ENCODE assay signal across 1 fruit fly cellular context in the genomic region with DNA sequence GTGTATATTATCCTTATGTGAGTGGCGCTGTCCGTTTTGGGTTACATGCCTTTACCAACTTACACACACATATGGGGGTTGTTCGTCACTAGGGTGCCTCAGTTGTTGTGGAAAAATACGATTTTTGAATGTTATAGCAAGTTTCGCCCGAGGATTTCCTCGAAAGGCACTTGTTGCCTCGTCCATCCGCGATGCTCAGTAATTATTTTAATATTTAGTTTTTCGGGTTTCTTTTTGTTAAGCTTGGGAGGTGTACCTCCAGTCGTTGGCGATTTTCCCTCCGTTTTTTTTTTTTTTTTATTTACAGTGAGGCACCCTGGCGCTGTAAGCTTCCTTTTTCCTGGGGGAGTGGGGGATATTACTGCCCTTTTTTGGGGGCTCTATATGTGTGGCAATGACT.
TF ChIP-seq lines count a peak whose summit lies in the region.

No protein-coding gene starts in this region.

TF ChIP-seq in whole organism, embryonic, 481 proteins besides CTCF, POLR2A, EP300 and RAD21 (continued from another document and continues in another):
- TF ChIP-seq CG12744 (GFP tag; optimal IDR thresholded peaks at IDR 0.05; lab: Kevin White, UChicago), result peak; percentile 54
- peak; percentile 39; the same call in 1 of the 2 replicates for TF ChIP-seq CG7372 (GFP tag; IDR thresholded peaks at IDR 0.05; lab: Robert Waterston, UW)
- peak; percentile 8 for TF ChIP-seq CG18764 (GFP tag; optimal IDR thresholded peaks at IDR 0.05; lab: Kevin White, UChicago)
- TF ChIP-seq pnt (GFP tag; optimal IDR thresholded peaks at IDR 0.05; lab: Kevin White, UChicago), result peak; percentile 34
- peak; percentile 13 for TF ChIP-seq twi (tag; optimal IDR thresholded peaks at IDR 0.05; lab: Kevin White, UChicago)
- TF ChIP-seq CG3838 (GFP tag; optimal IDR thresholded peaks at IDR 0.05; lab: Kevin White, UChicago), result no peak
- TF ChIP-seq tll (GFP tag; optimal IDR thresholded peaks at IDR 0.05; lab: Kevin White, UChicago), result no peak
- peak; percentile 65; the same call in 1 of the 3 replicates for TF ChIP-seq otp (GFP tag; IDR thresholded peaks at IDR 0.05; lab: Robert Waterston, UW)
- TF ChIP-seq Hsf (GFP tag; optimal IDR thresholded peaks at IDR 0.05; lab: Kevin White, UChicago), result peak; percentile 60
- peak; percentile 86 for TF ChIP-seq Med (GFP tag; lab: Kevin White, UChicago)
- peak; percentile 79 for TF ChIP-seq nom (GFP tag; optimal IDR thresholded peaks at IDR 0.05; lab: Kevin White, UChicago)
- peak; percentile 69 for TF ChIP-seq CG13775 (GFP tag; optimal IDR thresholded peaks at IDR 0.05; lab: Kevin White, UChicago)
- TF ChIP-seq dysf (GFP tag; IDR thresholded peaks at IDR 0.05; lab: Robert Waterston, UW), result peak; percentile 75
- TF ChIP-seq Chrac-16 (GFP tag; optimal IDR thresholded peaks at IDR 0.05; lab: Kevin White, UChicago), result peak; percentile 33
- no peak for TF ChIP-seq fru (optimal IDR thresholded peaks at IDR 0.05; lab: Kevin White, UChicago)
- peak in 1 of 2 experiments; percentile 31 for TF ChIP-seq insv (GFP tag; optimal IDR thresholded peaks at IDR 0.05; lab: Kevin White, UChicago)
- TF ChIP-seq Pdp1 (GFP tag; optimal IDR thresholded peaks at IDR 0.05; lab: Kevin White, UChicago), result peak; percentile 36 to 56
- TF ChIP-seq CG13296 (GFP tag; optimal IDR thresholded peaks at IDR 0.05; lab: Kevin White, UChicago), result peak; percentile 82
- TF ChIP-seq CG9437 (GFP tag; optimal IDR thresholded peaks at IDR 0.05; lab: Kevin White, UChicago), result peak; percentile 46
- TF ChIP-seq Deaf1 (tag; optimal IDR thresholded peaks at IDR 0.05; lab: Kevin White, UChicago), result peak; percentile 27
- peak; percentile 75 for TF ChIP-seq CG31441 (GFP tag; IDR thresholded peaks at IDR 0.05; lab: Robert Waterston, UW)
- TF ChIP-seq pzg (GFP tag; optimal IDR thresholded peaks at IDR 0.05; lab: Kevin White, UChicago), result no peak
- TF ChIP-seq bowl (GFP tag; IDR thresholded peaks at IDR 0.05; lab: Robert Waterston, UW), result no peak; the same call in 1 of the 2 replicates
- TF ChIP-seq trem (tag; optimal IDR thresholded peaks at IDR 0.05; lab: Kevin White, UChicago), result peak; percentile 12
- peak; percentile 54; the same call in 1 of the 2 replicates for TF ChIP-seq sob (GFP tag; IDR thresholded peaks at IDR 0.05; lab: Robert Waterston, UW)
- 0 out of 2 replicates have a peak, but pooled peaks have one; percentile 22 for TF ChIP-seq CG4730 (GFP tag; IDR thresholded peaks at IDR 0.05; lab: Robert Waterston, UW)
- peak; percentile 64 for TF ChIP-seq CG10366 (GFP tag; IDR thresholded peaks at IDR 0.05; lab: Robert Waterston, UW)
- peak; percentile 44 for TF ChIP-seq CG12104 (GFP tag; optimal IDR thresholded peaks at IDR 0.05; lab: Kevin White, UChicago)
- TF ChIP-seq stc (GFP tag; IDR thresholded peaks at IDR 0.05; lab: Robert Waterston, UW), result peak; percentile 70
- no peak for TF ChIP-seq klu (GFP tag; IDR thresholded peaks at IDR 0.05; lab: Robert Waterston, UW)
- no peak for TF ChIP-seq lov (optimal IDR thresholded peaks at IDR 0.05; lab: Kevin White, UChicago)
- 0 out of 3 replicates have a peak, but pooled peaks have one; percentile 41 for TF ChIP-seq lov (GFP tag; IDR thresholded peaks at IDR 0.05; lab: Robert Waterston, UW)
- TF ChIP-seq CG18262 (tag; optimal IDR thresholded peaks at IDR 0.05; lab: Kevin White, UChicago), result peak; percentile 58
- TF ChIP-seq Dip3 (GFP tag; optimal IDR thresholded peaks at IDR 0.05; lab: Kevin White, UChicago), result peak; percentile 37
- no peak for TF ChIP-seq tna (GFP tag; IDR thresholded peaks at IDR 0.05; lab: Robert Waterston, UW; ENCODE audit: partially characterized antibody)
- TF ChIP-seq YL-1 (GFP tag; optimal IDR thresholded peaks at IDR 0.05; lab: Kevin White, UChicago), result peak; percentile 4
- TF ChIP-seq CG6175 (GFP tag; IDR thresholded peaks at IDR 0.05; lab: Robert Waterston, UW), result no peak
- peak; percentile 32; the same call in 1 of the 2 replicates for TF ChIP-seq Oaz (GFP tag; IDR thresholded peaks at IDR 0.05; lab: Robert Waterston, UW)
- peak; percentile 29 for TF ChIP-seq tup (GFP tag; optimal IDR thresholded peaks at IDR 0.05; lab: Kevin White, UChicago)
- TF ChIP-seq CG13123 (GFP tag; optimal IDR thresholded peaks at IDR 0.05; lab: Kevin White, UChicago), result no peak
- TF ChIP-seq hkb (optimal IDR thresholded peaks at IDR 0.05; lab: Kevin White, UChicago), result no peak
- TF ChIP-seq hkb (GFP tag; IDR thresholded peaks at IDR 0.05; lab: Robert Waterston, UW), result peak; percentile 86
- no peak for TF ChIP-seq CG7987 (GFP tag; optimal IDR thresholded peaks at IDR 0.05; lab: Kevin White, UChicago)
- peak; percentile 9 for TF ChIP-seq Atf3 (GFP tag; optimal IDR thresholded peaks at IDR 0.05; lab: Kevin White, UChicago)
- TF ChIP-seq slou (GFP tag; optimal IDR thresholded peaks at IDR 0.05; lab: Kevin White, UChicago), result peak; percentile 5
- peak in 1 of 3 experiments; percentile 51 for TF ChIP-seq lola (GFP tag; optimal IDR thresholded peaks at IDR 0.05; lab: Kevin White, UChicago)
- TF ChIP-seq D19B (GFP tag; optimal IDR thresholded peaks at IDR 0.05; lab: Kevin White, UChicago), result peak; percentile 59
- peak; percentile 66 for TF ChIP-seq ATbp (GFP tag; optimal IDR thresholded peaks at IDR 0.05; lab: Kevin White, UChicago)
- peak; percentile 54 for TF ChIP-seq CG1529 (GFP tag; optimal IDR thresholded peaks at IDR 0.05; lab: Kevin White, UChicago)
- no peak for TF ChIP-seq Neu2 (GFP tag; optimal IDR thresholded peaks at IDR 0.05; lab: Kevin White, UChicago; ENCODE audit: borderline replicate concordance)
- no peak for TF ChIP-seq usp (GFP tag; optimal IDR thresholded peaks at IDR 0.05; lab: Kevin White, UChicago)
- peak; percentile 83 for TF ChIP-seq CG34376 (GFP tag; optimal IDR thresholded peaks at IDR 0.05; lab: Kevin White, UChicago)
- peak; percentile 53 for TF ChIP-seq CG9215 (GFP tag; IDR thresholded peaks at IDR 0.05; lab: Robert Waterston, UW)
- TF ChIP-seq CG2678 (tag; optimal IDR thresholded peaks at IDR 0.05; lab: Kevin White, UChicago), result peak; percentile 86
- TF ChIP-seq gro (GFP tag; optimal IDR thresholded peaks at IDR 0.05; lab: Kevin White, UChicago), result peak; percentile 79
- TF ChIP-seq tx (GFP tag; optimal IDR thresholded peaks at IDR 0.05; lab: Kevin White, UChicago), result peak; percentile 12
- TF ChIP-seq wor (GFP tag; IDR thresholded peaks at IDR 0.05; lab: Robert Waterston, UW), result 0 out of 2 replicates have a peak, but pooled peaks have one; percentile 16
- peak; percentile 5 for TF ChIP-seq kni (GFP tag; optimal IDR thresholded peaks at IDR 0.05; lab: Kevin White, UChicago)
- no peak for TF ChIP-seq zen2 (GFP tag; IDR thresholded peaks at IDR 0.05; lab: Robert Waterston, UW; ENCODE audit: partially characterized antibody)
- peak; percentile 65 for TF ChIP-seq CG11723 (GFP tag; optimal IDR thresholded peaks at IDR 0.05; lab: Kevin White, UChicago)
- peak; percentile 63 for TF ChIP-seq nerfin-1 (tag; optimal IDR thresholded peaks at IDR 0.05; lab: Kevin White, UChicago)
- TF ChIP-seq cato (GFP tag; optimal IDR thresholded peaks at IDR 0.05; lab: Kevin White, UChicago; ENCODE audit: borderline replicate concordance), result no peak
- peak; percentile 58 for TF ChIP-seq CG4424 (GFP tag; optimal IDR thresholded peaks at IDR 0.05; lab: Kevin White, UChicago)
- no peak for TF ChIP-seq Bgb (GFP tag; IDR thresholded peaks at IDR 0.05; lab: Robert Waterston, UW; ENCODE audit: partially characterized antibody)
- no peak for TF ChIP-seq CG3995 (GFP tag; optimal IDR thresholded peaks at IDR 0.05; lab: Kevin White, UChicago)
- peak; percentile 57 for TF ChIP-seq CG8388 (GFP tag; optimal IDR thresholded peaks at IDR 0.05; lab: Kevin White, UChicago)
- TF ChIP-seq Mes4 (GFP tag; optimal IDR thresholded peaks at IDR 0.05; lab: Kevin White, UChicago), result peak; percentile 44
- TF ChIP-seq CG6813 (GFP tag; optimal IDR thresholded peaks at IDR 0.05; lab: Kevin White, UChicago), result peak; percentile 71
- peak; percentile 13 for TF ChIP-seq gsb-n (tag; optimal IDR thresholded peaks at IDR 0.05; lab: Kevin White, UChicago)
- peak; percentile 54 for TF ChIP-seq HLH54F (GFP tag; optimal IDR thresholded peaks at IDR 0.05; lab: Kevin White, UChicago)
- TF ChIP-seq al (GFP tag; IDR thresholded peaks at IDR 0.05; lab: Robert Waterston, UW), result 0 out of 2 replicates have a peak, but pooled peaks have one; percentile 28
- TF ChIP-seq ap (GFP tag; IDR thresholded peaks at IDR 0.05; lab: Robert Waterston, UW), result peak; percentile 48
- peak; percentile 9 for TF ChIP-seq CG8281 (tag; optimal IDR thresholded peaks at IDR 0.05; lab: Kevin White, UChicago)
- peak; percentile 42 for TF ChIP-seq Atf-2 (GFP tag; optimal IDR thresholded peaks at IDR 0.05; lab: Kevin White, UChicago)
- no peak for TF ChIP-seq zen (tag; optimal IDR thresholded peaks at IDR 0.05; lab: Kevin White, UChicago)
- TF ChIP-seq CG16813 (GFP tag; IDR thresholded peaks at IDR 0.05; lab: Robert Waterston, UW; ENCODE audit: partially characterized antibody), result no peak
- TF ChIP-seq HLHmδ (GFP tag; optimal IDR thresholded peaks at IDR 0.05; lab: Kevin White, UChicago), result no peak
- peak; percentile 4 for TF ChIP-seq eyg (GFP tag; optimal IDR thresholded peaks at IDR 0.05; lab: Kevin White, UChicago)
- no peak for TF ChIP-seq CG17802 (tag; optimal IDR thresholded peaks at IDR 0.05; lab: Kevin White, UChicago)
- no peak for TF ChIP-seq danr (GFP tag; IDR thresholded peaks at IDR 0.05; lab: Robert Waterston, UW)
- TF ChIP-seq CG15514 (GFP tag; optimal IDR thresholded peaks at IDR 0.05; lab: Kevin White, UChicago), result peak; percentile 71
- TF ChIP-seq CG2116 (GFP tag; optimal IDR thresholded peaks at IDR 0.05; lab: Kevin White, UChicago), result peak; percentile 34
- peak; percentile 67; the same call in 1 of the 2 replicates for TF ChIP-seq Xrp1 (GFP tag; IDR thresholded peaks at IDR 0.05; lab: Robert Waterston, UW)
- TF ChIP-seq Stat92E (GFP tag; optimal IDR thresholded peaks at IDR 0.05; lab: Kevin White, UChicago), result no peak
- TF ChIP-seq mam (GFP tag; optimal IDR thresholded peaks at IDR 0.05; lab: Kevin White, UChicago), result peak; percentile 53
- peak; percentile 15 for TF ChIP-seq Max (GFP tag; optimal IDR thresholded peaks at IDR 0.05; lab: Kevin White, UChicago)
- peak; percentile 63 for TF ChIP-seq pho (GFP tag; optimal IDR thresholded peaks at IDR 0.05; lab: Kevin White, UChicago)
- no peak for TF ChIP-seq CG14860 (GFP tag; IDR thresholded peaks at IDR 0.05; lab: Robert Waterston, UW; ENCODE audit: partially characterized antibody)
- peak; percentile 46 for TF ChIP-seq Asciz (GFP tag; optimal IDR thresholded peaks at IDR 0.05; lab: Kevin White, UChicago)
- peak; percentile 31; the same call in 2 of the 3 replicates for TF ChIP-seq croc (GFP tag; conservative IDR thresholded peaks at IDR 0.05; lab: Robert Waterston, UW)
- peak; percentile 55 for TF ChIP-seq Ada2b (GFP tag; IDR thresholded peaks at IDR 0.05; lab: Robert Waterston, UW)
- peak; percentile 85 for TF ChIP-seq row (GFP tag; IDR thresholded peaks at IDR 0.05; lab: Robert Waterston, UW)
- peak; percentile 47; the same call in 1 of the 2 replicates for TF ChIP-seq ttk (GFP tag; IDR thresholded peaks at IDR 0.05; lab: Robert Waterston, UW)
- no peak for TF ChIP-seq aop (GFP tag; IDR thresholded peaks at IDR 0.05; lab: Robert Waterston, UW)
- TF ChIP-seq seq (GFP tag; IDR thresholded peaks at IDR 0.05; lab: Robert Waterston, UW), result peak; percentile 75
- no peak for TF ChIP-seq ftz-f1 (GFP tag; optimal IDR thresholded peaks at IDR 0.05; lab: Kevin White, UChicago)
- no peak for TF ChIP-seq yki (optimal IDR thresholded peaks at IDR 0.05; lab: Kevin White, UChicago)
- peak; percentile 89 for TF ChIP-seq lab (GFP tag; optimal IDR thresholded peaks at IDR 0.05; lab: Kevin White, UChicago)
- TF ChIP-seq zfh2 (GFP tag; optimal IDR thresholded peaks at IDR 0.05; lab: Kevin White, UChicago), result peak; percentile 54
- 0 out of 2 replicates have a peak, but pooled peaks have one; percentile 33 for TF ChIP-seq CG10321 (GFP tag; IDR thresholded peaks at IDR 0.05; lab: Robert Waterston, UW)
- peak; percentile 53 for TF ChIP-seq CG10209 (GFP tag; optimal IDR thresholded peaks at IDR 0.05; lab: Kevin White, UChicago)
- TF ChIP-seq jumu (GFP tag; optimal IDR thresholded peaks at IDR 0.05; lab: Kevin White, UChicago), result peak; percentile 15
- TF ChIP-seq odd (GFP tag; optimal IDR thresholded peaks at IDR 0.05; lab: Kevin White, UChicago), result peak; percentile 63
- TF ChIP-seq ind (GFP tag; optimal IDR thresholded peaks at IDR 0.05; lab: Kevin White, UChicago), result peak; percentile 52
- peak; percentile 39; the same call in 1 of the 2 replicates for TF ChIP-seq MBD-R2 (GFP tag; IDR thresholded peaks at IDR 0.05; lab: Robert Waterston, UW)
- TF ChIP-seq CG16815 (GFP tag; optimal IDR thresholded peaks at IDR 0.05; lab: Kevin White, UChicago), result peak; percentile 28
- TF ChIP-seq CG13624 (GFP tag; optimal IDR thresholded peaks at IDR 0.05; lab: Kevin White, UChicago), result peak; percentile 38
- peak; percentile 30 for TF ChIP-seq HmgD (GFP tag; optimal IDR thresholded peaks at IDR 0.05; lab: Kevin White, UChicago)
- TF ChIP-seq Nf-YB (GFP tag; optimal IDR thresholded peaks at IDR 0.05; lab: Kevin White, UChicago), result peak; percentile 50
- no peak for TF ChIP-seq CG6791 (GFP tag; IDR thresholded peaks at IDR 0.05; lab: Robert Waterston, UW; ENCODE audit: partially characterized antibody)
- peak; percentile 68 for TF ChIP-seq org-1 (GFP tag; optimal IDR thresholded peaks at IDR 0.05; lab: Kevin White, UChicago)
- no peak for TF ChIP-seq CG15479 (GFP tag; optimal IDR thresholded peaks at IDR 0.05; lab: Kevin White, UChicago)
- TF ChIP-seq Myb (GFP tag; optimal IDR thresholded peaks at IDR 0.05; lab: Kevin White, UChicago), result peak; percentile 45
- TF ChIP-seq CG12299 (tag; optimal IDR thresholded peaks at IDR 0.05; lab: Kevin White, UChicago), result peak; percentile 66
- TF ChIP-seq wdn (GFP tag; IDR thresholded peaks at IDR 0.05; lab: Robert Waterston, UW), result no peak
- peak; percentile 90 for TF ChIP-seq Hand (GFP tag; optimal IDR thresholded peaks at IDR 0.05; lab: Kevin White, UChicago)
- peak; percentile 39 for TF ChIP-seq CG15696 (tag; optimal IDR thresholded peaks at IDR 0.05; lab: Kevin White, UChicago)
- peak; percentile 82 for TF ChIP-seq CG13894 (tag; optimal IDR thresholded peaks at IDR 0.05; lab: Kevin White, UChicago)
- peak; percentile 16 for TF ChIP-seq Sry-δ (GFP tag; optimal IDR thresholded peaks at IDR 0.05; lab: Kevin White, UChicago)
- peak; percentile 52 for TF ChIP-seq CG12155 (GFP tag; optimal IDR thresholded peaks at IDR 0.05; lab: Kevin White, UChicago)
- TF ChIP-seq sd (tag; optimal IDR thresholded peaks at IDR 0.05; lab: Kevin White, UChicago), result peak; percentile 17
- peak; percentile 32 for TF ChIP-seq Antp (GFP tag; optimal IDR thresholded peaks at IDR 0.05; lab: Kevin White, UChicago)
- TF ChIP-seq CG6854 (GFP tag; optimal IDR thresholded peaks at IDR 0.05; lab: Kevin White, UChicago), result peak; percentile 74
- no peak for TF ChIP-seq p53 (GFP tag; optimal IDR thresholded peaks at IDR 0.05; lab: Kevin White, UChicago)
